Worm (Caenorhabditis elegans): ENCODE results near the gene Y69A2AR.25.

Gene Y69A2AR.25

DNA sequence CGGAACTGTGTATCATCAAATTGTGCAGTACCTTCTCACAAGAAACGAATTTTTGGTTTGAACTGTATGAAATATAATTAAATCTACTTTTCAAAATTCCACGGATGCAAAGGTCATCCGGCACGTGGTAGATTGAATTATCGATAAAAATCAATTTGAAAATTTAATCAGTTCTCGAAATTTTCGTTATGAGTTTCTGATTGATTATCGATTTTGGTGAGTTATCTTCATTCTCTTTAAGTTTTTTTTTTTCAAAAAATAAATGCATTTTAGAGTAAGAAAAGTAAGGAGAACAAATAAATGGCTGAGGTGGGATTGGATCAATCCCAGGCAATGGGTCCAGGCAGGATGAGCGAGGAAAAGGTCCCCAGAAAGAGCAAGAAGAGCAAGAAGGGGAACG is 29.2 kb upstream of the Y69A2AR.25 start, which contains the start of gene Y69A2AR.47:
Y69A2AR.47 (plus strand) TSS at position 301 of the 400 bp plus-strand sequence.
- no peak for TF ChIP-seq him-1 (tag; optimal IDR thresholded peaks at IDR 0.05)
- no peak for TF ChIP-seq dao-5 (tag; optimal IDR thresholded peaks at IDR 0.05)
- no peak for TF ChIP-seq W03F9.2 (tag; optimal IDR thresholded peaks at IDR 0.05)

DNA sequence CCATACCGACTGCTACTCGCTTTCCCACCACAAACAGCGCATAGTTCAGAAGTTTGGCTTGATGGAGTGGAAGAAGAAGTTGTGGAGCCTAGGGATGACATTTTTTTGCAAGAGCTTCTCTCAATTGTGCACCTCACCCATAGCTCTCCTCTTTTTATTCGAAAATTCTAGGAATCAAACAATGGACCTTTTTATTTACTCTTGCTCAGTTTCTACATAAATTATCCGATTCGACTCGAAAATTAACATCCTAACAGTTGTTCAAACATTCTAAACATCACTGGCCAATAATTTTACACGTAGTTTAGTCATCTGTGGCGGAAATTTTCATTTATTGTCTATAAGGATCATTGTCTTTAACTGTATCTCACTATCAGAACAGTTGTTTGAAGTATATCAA is 13.3 kb upstream of the Y69A2AR.25 start, which contains the start of gene nhr-242:
nhr-242 (minus strand) TSS at position 101 of the 400 bp plus-strand sequence.
- TF ChIP-seq him-1 (tag; optimal IDR thresholded peaks at IDR 0.05) = no peak
- no peak for TF ChIP-seq dao-5 (tag; optimal IDR thresholded peaks at IDR 0.05)
- no peak for TF ChIP-seq W03F9.2 (tag; optimal IDR thresholded peaks at IDR 0.05)

DNA sequence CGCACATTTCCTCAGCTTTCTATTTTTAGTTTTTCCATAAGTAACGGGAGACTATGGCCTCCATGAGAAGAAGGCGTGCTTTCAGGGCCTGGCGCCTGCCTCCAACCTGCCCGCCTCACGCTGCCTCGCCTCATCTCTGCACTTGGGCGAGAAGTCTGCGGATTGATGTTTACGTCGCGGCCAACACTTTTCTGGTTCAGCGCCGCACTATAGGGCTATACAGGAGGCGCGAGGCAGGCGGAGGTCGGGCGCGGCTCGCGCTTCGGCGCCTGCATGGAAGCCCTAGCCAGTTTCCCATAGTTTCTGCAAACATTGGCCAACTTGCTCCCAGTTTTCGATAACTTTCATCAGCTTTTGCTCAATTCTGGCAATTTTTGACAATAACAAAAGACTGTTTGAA is 5.0 kb upstream of the Y69A2AR.25 start:
- TF ChIP-seq him-1 (tag; optimal IDR thresholded peaks at IDR 0.05) = no peak
- no peak for TF ChIP-seq W03F9.2 (tag; optimal IDR thresholded peaks at IDR 0.05)
- TF ChIP-seq dao-5 (tag; optimal IDR thresholded peaks at IDR 0.05) = no peak

DNA sequence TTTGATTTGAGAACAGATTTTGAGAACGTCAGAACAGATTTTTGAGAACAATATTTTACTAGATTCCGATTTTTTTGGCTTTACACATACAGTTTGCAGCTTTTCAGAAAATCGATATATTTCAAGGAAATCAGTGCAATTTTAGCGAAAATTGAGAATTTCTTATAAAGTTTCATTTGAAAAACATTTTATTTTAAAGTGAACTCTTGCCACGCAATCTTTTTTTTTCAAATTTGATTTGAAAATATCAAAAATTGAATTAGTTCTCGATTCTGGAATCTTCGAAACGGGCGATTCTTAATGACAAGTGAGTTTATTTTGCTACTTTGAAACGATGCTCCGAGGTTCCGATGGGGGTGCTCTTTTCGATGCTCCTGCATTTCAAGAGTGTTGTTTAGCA is 3.9 kb upstream of the Y69A2AR.25 start, which contains the start of gene Y69A2AR.51:
Y69A2AR.51 (plus strand) TSS at position 301 of the 400 bp plus-strand sequence.
- no peak for TF ChIP-seq him-1 (tag; optimal IDR thresholded peaks at IDR 0.05)
- TF ChIP-seq dao-5 (tag; optimal IDR thresholded peaks at IDR 0.05) = no peak
- no peak for TF ChIP-seq W03F9.2 (tag; optimal IDR thresholded peaks at IDR 0.05)

DNA sequence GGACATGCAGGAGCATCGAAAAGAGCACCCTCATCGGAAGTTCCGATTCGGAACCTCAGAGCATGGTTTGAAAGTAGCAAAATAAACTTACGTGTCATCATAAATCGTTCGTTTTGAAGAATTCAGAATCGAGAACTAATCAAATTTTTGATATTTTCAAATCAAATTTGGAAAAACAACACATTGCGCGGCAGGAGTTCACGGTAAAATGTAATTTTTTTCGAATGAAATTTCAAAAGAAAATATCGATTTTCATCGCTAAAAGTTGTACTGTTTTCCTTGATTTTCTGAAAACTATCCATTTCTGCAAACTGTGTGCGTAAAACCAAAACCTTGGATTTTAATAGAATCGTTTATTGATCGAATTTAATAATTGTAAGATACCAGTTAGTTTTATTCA is 4.2 kb downstream of the Y69A2AR.25 start, which contains the start of gene Y69A2AR.24:
Y69A2AR.24 (minus strand) TSS at position 101 of the 400 bp plus-strand sequence.
- TF ChIP-seq him-1 (tag; optimal IDR thresholded peaks at IDR 0.05) = no peak
- TF ChIP-seq dao-5 (tag; optimal IDR thresholded peaks at IDR 0.05) = no peak
- TF ChIP-seq W03F9.2 (tag; optimal IDR thresholded peaks at IDR 0.05) = no peak

DNA sequence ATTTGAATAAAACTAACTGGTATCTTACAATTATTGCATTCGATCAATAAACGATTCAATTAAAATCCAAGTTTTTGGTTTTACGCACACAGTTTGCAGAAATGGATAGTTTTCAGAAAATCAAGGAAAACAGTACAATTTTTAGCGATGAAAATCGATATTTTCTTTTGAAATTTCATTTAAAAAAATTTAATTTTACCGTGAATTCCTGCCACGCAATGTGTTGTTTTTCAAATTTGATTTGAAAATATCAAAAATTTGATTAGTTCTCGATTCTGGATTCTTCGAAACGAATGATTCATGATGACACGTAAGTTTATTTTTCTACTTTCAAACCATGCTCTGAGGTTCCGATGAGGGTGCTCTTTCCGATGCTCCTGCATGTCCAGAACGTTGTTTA is 6.1 kb downstream of the Y69A2AR.25 start, which contains the start of gene Y69A2AR.50:
Y69A2AR.50 (plus strand) TSS at position 301 of the 400 bp plus-strand sequence.
- TF ChIP-seq dao-5 (tag; optimal IDR thresholded peaks at IDR 0.05) = no peak

DNA sequence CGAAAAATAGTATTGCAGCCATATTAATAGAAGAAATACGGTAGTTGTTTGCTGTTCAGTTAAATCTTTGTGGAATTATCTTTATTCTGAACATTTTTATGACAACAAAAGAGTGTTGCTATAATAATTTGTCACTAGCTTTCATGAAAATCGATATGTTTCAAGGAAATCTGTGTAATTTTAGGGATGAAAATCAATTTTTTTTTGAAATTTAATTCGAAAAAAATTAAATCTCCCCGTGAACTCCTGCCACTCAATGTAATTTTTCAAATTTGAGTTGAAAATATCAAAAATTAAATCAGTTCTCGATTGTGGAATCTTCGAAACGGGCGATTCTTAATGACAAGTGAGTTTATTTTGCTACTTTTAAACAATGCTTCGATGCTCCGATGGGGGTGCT is 6.8 kb downstream of the Y69A2AR.25 start, which contains the start of gene Y69A2AR.46:
Y69A2AR.46 (plus strand) TSS at position 301 of the 400 bp plus-strand sequence.
- TF ChIP-seq dao-5 (tag; optimal IDR thresholded peaks at IDR 0.05) = no peak
- TF ChIP-seq him-1 (tag; optimal IDR thresholded peaks at IDR 0.05) = no peak

DNA sequence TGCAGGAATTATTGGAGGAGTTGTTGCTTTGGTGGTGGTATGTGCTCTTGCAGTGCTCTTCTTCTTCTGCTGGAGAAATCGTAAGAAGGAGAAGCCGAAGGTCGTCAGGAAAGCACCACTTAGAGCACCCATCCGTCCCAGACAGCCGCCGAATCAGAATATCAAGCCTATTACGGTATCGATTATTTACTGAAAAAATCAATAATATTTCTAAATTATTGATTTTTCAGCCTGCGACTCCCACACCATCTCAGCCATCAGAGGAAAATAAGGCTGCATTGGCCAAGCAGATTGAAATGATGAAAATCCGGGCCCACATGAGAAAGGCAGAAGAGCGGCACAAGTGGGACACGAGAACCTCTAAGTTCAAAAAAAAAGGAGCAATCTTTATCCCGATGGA is 12.0 kb downstream of the Y69A2AR.25 start:
- TF ChIP-seq dao-5 (tag; optimal IDR thresholded peaks at IDR 0.05) (no peak), him-1 (tag; optimal IDR thresholded peaks at IDR 0.05) (no peak), W03F9.2 (tag; optimal IDR thresholded peaks at IDR 0.05) (no peak)

DNA sequence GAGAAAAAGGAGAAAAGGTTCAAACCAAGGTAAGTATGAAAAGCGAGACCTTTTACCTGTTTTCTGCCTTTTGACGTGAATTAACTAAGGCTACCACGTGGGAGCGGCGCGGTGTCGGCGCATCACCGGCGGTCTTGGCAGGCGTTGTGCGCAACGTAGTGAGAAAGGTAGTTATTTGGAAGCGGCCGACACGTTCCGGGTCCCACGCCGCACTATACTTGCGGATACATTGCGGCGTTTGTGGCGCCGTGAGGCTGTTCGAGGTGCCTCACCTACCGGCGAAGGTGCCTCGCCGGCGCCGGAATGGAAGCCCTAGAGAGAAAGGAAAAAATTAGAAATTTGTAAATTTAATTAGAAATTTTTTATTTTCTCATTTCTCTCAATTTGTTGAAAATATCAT is 15.3 kb downstream of the Y69A2AR.25 start:
- TF ChIP-seq him-1 (tag; optimal IDR thresholded peaks at IDR 0.05) (no peak), dao-5 (tag; optimal IDR thresholded peaks at IDR 0.05) (no peak), W03F9.2 (tag; optimal IDR thresholded peaks at IDR 0.05) (no peak)

DNA sequence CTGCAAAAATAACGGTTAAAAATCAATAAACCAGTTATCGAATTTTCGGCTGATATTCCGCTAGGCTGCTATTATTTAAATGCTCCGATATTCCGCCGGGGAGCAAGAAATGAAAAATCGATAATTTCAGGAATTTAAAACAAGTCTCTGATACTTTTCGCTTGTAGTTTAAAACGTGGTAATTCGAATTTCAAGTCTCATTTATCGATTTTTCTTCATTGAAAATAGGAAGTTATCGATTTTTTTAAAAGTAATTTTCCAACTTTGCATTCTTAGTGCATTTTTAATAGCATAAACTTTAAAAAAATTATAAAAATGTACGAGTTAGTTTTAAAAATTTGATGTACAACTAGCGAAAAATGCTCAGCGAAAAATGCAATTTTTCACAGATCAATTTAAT is 15.9 kb downstream of the Y69A2AR.25 start:
- no peak for TF ChIP-seq him-1 (tag; optimal IDR thresholded peaks at IDR 0.05)
- TF ChIP-seq W03F9.2 (tag; optimal IDR thresholded peaks at IDR 0.05) = no peak
- no peak for TF ChIP-seq dao-5 (tag; optimal IDR thresholded peaks at IDR 0.05)

DNA sequence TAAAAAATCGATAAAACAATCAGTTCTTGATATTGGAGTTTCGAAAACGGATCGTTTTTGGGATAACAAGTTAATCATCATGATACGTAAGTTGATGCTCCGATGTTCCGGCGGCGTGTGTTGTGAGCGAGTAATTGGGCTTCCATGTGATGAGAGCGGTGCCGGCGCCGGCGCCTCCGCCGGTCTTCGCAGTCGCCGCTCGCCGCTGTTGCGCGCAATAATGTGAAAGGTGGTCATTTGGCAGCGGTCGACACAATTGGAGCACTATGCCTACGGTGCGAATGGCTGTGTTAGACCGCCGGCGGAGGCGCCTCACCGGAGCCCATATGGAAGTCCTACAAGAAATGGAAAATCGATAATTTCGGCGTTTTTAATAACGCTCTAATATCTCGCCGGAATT is 16.3 kb downstream of the Y69A2AR.25 start:
- TF ChIP-seq dao-5 (tag; optimal IDR thresholded peaks at IDR 0.05) (no peak), him-1 (tag; optimal IDR thresholded peaks at IDR 0.05) (no peak), W03F9.2 (tag; optimal IDR thresholded peaks at IDR 0.05) (no peak)

DNA sequence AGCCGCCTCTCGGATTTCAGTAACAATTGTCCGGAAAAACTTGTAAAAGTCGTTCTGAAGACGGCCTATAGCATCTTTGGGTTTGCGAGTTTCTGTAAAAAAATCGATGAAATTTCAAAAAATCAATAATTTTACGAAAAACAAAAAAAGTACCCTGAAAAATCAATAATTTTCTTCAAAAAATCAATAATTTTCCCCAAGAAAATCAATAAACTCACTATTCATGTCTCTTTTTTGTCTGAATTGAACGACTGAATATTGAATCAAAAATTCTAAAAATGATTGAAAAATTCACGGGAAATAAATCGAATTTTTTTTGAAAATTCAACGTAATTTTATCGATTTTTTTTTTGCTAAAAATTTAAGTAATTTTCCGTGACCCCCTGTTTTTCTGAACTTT is 16.7 kb downstream of the Y69A2AR.25 start, which contains the start of gene Y69A2AR.23:
Y69A2AR.23 (minus strand) TSS at position 267 of the 400 bp plus-strand sequence.
- TF ChIP-seq dao-5 (tag; optimal IDR thresholded peaks at IDR 0.05) = no peak
- no peak for TF ChIP-seq W03F9.2 (tag; optimal IDR thresholded peaks at IDR 0.05)
- TF ChIP-seq him-1 (tag; optimal IDR thresholded peaks at IDR 0.05) = no peak

DNA sequence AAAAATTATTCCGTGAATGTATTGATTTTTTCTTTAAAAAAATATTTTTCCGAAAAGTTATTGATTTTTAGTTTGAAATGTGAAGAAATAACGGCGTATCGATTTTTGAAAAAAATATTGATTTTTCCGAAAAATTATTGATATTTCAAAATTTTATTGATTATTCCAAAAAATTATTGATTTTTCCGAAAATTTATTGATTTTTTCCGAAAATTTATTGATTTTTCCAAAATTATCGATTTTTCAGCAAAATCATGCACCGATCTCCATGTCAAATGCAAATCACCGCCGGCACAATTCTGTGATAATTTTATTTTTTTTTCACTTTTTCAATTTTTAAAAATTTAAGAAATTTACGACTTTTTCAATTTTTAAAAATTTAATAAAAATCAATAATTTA is 18.6 kb downstream of the Y69A2AR.25 start:
- no peak for TF ChIP-seq dao-5 (tag; optimal IDR thresholded peaks at IDR 0.05)
- TF ChIP-seq him-1 (tag; optimal IDR thresholded peaks at IDR 0.05) = no peak
- TF ChIP-seq W03F9.2 (tag; optimal IDR thresholded peaks at IDR 0.05) = no peak

DNA sequence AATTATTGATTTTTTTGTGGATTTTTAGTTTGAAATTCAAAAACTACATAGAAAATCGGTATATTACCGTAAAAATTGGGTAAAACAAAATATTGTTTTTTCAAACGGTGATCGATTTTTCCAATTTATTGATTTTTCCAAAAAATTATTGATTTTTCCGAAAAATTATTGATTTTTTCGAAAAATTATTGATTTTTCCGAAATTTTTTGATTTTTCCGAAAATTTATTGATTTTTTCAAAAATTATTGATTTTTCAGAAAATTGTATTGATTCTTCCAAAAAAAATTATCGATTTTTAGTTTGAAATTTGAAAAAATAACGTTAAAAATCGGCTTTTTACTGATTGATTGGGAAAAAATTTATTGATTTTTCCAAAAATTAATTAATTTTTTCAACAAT is 19.4 kb downstream of the Y69A2AR.25 start:
- TF ChIP-seq dao-5 (tag; optimal IDR thresholded peaks at IDR 0.05) (no peak), him-1 (tag; optimal IDR thresholded peaks at IDR 0.05) (no peak), W03F9.2 (tag; optimal IDR thresholded peaks at IDR 0.05) (no peak)

DNA sequence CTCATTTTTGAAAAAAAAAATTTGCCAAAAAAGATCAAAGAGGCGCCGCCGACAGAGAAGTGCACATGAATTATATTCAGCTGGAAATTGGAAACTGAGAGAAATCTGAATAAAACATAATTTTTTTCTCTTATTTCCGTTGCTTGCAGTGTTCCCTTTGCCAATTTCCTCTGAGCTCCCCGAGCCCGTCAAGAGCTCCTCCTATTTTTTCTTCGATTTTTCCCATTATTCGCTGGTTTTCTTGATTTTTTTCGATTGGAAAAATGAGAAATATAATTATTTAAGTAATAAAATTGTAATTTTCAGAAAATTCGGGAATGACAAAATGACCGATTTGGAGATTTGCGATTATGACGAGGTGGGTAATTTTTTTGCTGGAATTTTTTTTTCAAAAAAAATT is 26.2 kb downstream of the Y69A2AR.25 start, which contains the start of gene sprr-3:
sprr-3 (plus strand) TSS at position 301 of the 400 bp plus-strand sequence.
- TF ChIP-seq dao-5 (tag; optimal IDR thresholded peaks at IDR 0.05) (no peak), him-1 (tag; optimal IDR thresholded peaks at IDR 0.05) (no peak), W03F9.2 (tag; optimal IDR thresholded peaks at IDR 0.05) (no peak)
